Worm (Caenorhabditis elegans) whole organism, L4 larva: ENCODE data around the gene orc-3.

Source experiments
- F26F4.8 ChIP-seq: fragments of 200-800 bp; sonication (Bioruptor generic); conservative IDR thresholded peaks from 2 replicates; pipeline ENCODE4 v1.3.6; 2022; ENCODE audit warnings: missing genetic modification characterization, missing compliant biosample characterization
- ceh-82 ChIP-seq: sonication (generic microtip); optimal IDR thresholded peaks from 2 replicates; lab custom pipeline; 2017; ENCODE audit warnings: missing biosample characterization, missing genetic modification characterization
- egl-27 ChIP-seq: sonication (generic microtip); optimal IDR thresholded peaks from 3 replicates; lab custom pipeline; 2017; ENCODE audit warnings: missing biosample characterization, missing genetic modification reagents, missing genetic modification characterization
- hlh-30 ChIP-seq: sonication (generic microtip); optimal IDR thresholded peaks from 2 replicates; lab custom pipeline; 2017; ENCODE audit warnings: antibody characterized with exemption, mild to moderate bottlenecking, missing genetic modification characterization, missing compliant biosample characterization; ENCODE audit not compliant: insufficient read depth
- lin-13 ChIP-seq: fragments of 150-350 bp; optimal IDR thresholded peaks from 2 replicates; lab custom pipeline; 2014; ENCODE audit warnings: missing biosample characterization, missing genetic modification reagents, missing genetic modification characterization
- madf-5 ChIP-seq, 2 experiments: fragments of 200-800 bp; sonication (Bioruptor generic); IDR thresholded peaks; 2 replicates each; pipeline ENCODE4 v1.3.6; 2022; ENCODE audit warnings: missing compliant biosample characterization in 2 of 2, missing genetic modification characterization in 2 of 2
- madf-9 ChIP-seq: fragments of 200-800 bp; sonication (Bioruptor generic); conservative IDR thresholded peaks from 2 replicates; pipeline ENCODE4 v1.3.6; 2022; ENCODE audit warnings: missing genetic modification reagents, missing genetic modification characterization, missing compliant biosample characterization
- nhr-11 ChIP-seq: fragments of 150-350 bp; optimal IDR thresholded peaks from 2 replicates; lab custom pipeline; 2014; ENCODE audit warnings: missing biosample characterization, missing genetic modification characterization
- nhr-237 ChIP-seq: sonication (generic microtip); optimal IDR thresholded peaks from 2 replicates; lab custom pipeline; 2017; ENCODE audit warnings: missing biosample characterization, missing genetic modification characterization
- nhr-25 ChIP-seq: sonication (generic microtip); optimal IDR thresholded peaks from 2 replicates; lab custom pipeline; 2017; ENCODE audit warnings: missing genetic modification characterization, mild to moderate bottlenecking, missing compliant biosample characterization, antibody characterized with exemption, moderate library complexity, borderline replicate concordance; ENCODE audit not compliant: insufficient read depth
- pqm-1 ChIP-seq: sonication (generic microtip); optimal IDR thresholded peaks from 2 replicates; lab custom pipeline; 2017; ENCODE audit warnings: missing biosample characterization, missing genetic modification characterization
- zag-1 ChIP-seq: fragments of 150-350 bp; optimal IDR thresholded peaks from 2 replicates; lab custom pipeline; 2014; ENCODE audit warnings: missing biosample characterization, missing genetic modification characterization
- zip-2 ChIP-seq: fragments of 150-350 bp; optimal IDR thresholded peaks from 2 replicates; lab custom pipeline; 2014; ENCODE audit warnings: missing biosample characterization, missing genetic modification characterization

DNA sequence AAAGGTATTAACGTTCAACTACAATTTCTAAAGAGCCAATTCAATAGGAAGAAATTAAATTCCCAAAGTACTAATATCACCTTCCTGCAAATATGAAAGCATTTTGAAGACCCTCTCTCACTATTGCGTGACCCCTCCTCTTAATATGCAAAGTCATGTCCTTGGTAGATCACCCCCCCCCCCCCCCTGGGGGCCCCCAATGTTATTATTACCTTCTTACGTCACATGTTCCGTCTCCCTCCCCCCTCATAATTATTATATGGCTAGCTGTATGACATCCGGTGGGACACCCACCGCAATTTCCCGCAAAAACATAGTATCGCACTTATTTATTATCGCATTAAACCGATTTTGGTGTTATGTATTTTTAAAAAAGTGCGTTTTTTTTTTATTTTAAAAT, 46.0 kb upstream of the orc-3 start:
- TF ChIP-seq ceh-82 (no peak), zag-1 (tag; lab: Kevin White, UChicago) (no peak), pqm-1 (tag; lab: Kevin White, UChicago) (no peak), F26F4.8 (GFP tag; lab: Robert Waterston, UW) (no peak), zip-2 (no peak), hlh-30 (no peak), nhr-25 (tag; lab: Kevin White, UChicago) (no peak), nhr-11 (tag; lab: Kevin White, UChicago) (no peak), egl-27 (no peak), madf-9 (GFP tag; lab: Robert Waterston, UW) (no peak), nhr-237 (tag; lab: Kevin White, UChicago) (no peak), lin-13 (no peak), madf-5 (GFP tag; IDR thresholded peaks at IDR 0.05; lab: Robert Waterston, UW) (no peak)
